Fruit fly (Drosophila melanogaster) whole organism, embryonic: Measurements from ENCODE around the gene CG13086.

Experiments used
- Antp ChIP-seq: fragments of 200-800 bp; sonication (Bioruptor generic); optimal IDR thresholded peaks from 3 replicates; lab custom pipeline; 2016; ENCODE audit warnings: missing biosample characterization, missing genetic modification characterization
- Asciz ChIP-seq: fragments of 200-800 bp; sonication (Bioruptor generic); optimal IDR thresholded peaks from 2 replicates; lab custom pipeline; 2017; ENCODE audit warnings: missing biosample characterization, mild to moderate bottlenecking, missing genetic modification characterization, missing genetic modification reagents
- Atf3 ChIP-seq: fragments of 200-800 bp; sonication (Bioruptor generic); optimal IDR thresholded peaks from 3 replicates; lab custom pipeline; 2016; ENCODE audit warnings: missing biosample characterization, missing genetic modification characterization
- Awh ChIP-seq: fragments of 200-800 bp; sonication (Bioruptor generic); IDR thresholded peaks from 2 replicates; pipeline ENCODE4, ENCODE4 v1.3.6; 2022; ENCODE audit warnings: missing biosample characterization, missing genetic modification characterization
- B-H2 ChIP-seq: fragments of 200-800 bp; sonication (Bioruptor generic); optimal IDR thresholded peaks from 2 replicates; lab custom pipeline; 2018; ENCODE audit warnings: missing biosample characterization, mild to moderate bottlenecking, missing genetic modification characterization
- CG1024 ChIP-seq: fragments of 200-800 bp; sonication (Bioruptor generic); IDR thresholded peaks from 2 replicates; pipeline ENCODE4 v1.3.6; 2022; ENCODE audit warnings: missing biosample characterization, missing genetic modification characterization
- CG10543 ChIP-seq: fragments of 200-800 bp; sonication (Bioruptor generic); optimal IDR thresholded peaks from 3 replicates; lab custom pipeline; 2017; ENCODE audit warnings: missing biosample characterization, mild to moderate bottlenecking, missing genetic modification characterization, moderate library complexity
- CG11560 ChIP-seq: fragments of 200-800 bp; sonication (Bioruptor generic); IDR thresholded peaks from 3 replicates; pipeline ENCODE4 v1.3.6; 2022; ENCODE audit warnings: missing biosample characterization, missing genetic modification characterization
- CG11695 ChIP-seq: fragments of 200-800 bp; sonication (Bioruptor generic); IDR thresholded peaks from 3 replicates; pipeline ENCODE4 v1.3.6; 2022; ENCODE audit warnings: missing biosample characterization, missing genetic modification characterization
- CG15514 ChIP-seq: fragments of 200-800 bp; sonication (Bioruptor generic); optimal IDR thresholded peaks from 3 replicates; lab custom pipeline; 2017; ENCODE audit warnings: missing biosample characterization, missing genetic modification characterization, mild to moderate bottlenecking, moderate library complexity, missing genetic modification reagents
- CG17829 ChIP-seq: fragments of 200-800 bp; optimal IDR thresholded peaks from 2 replicates; lab custom pipeline; 2019; ENCODE audit warnings: missing biosample characterization, mild to moderate bottlenecking, missing genetic modification characterization, moderate library complexity
- CG18011 ChIP-seq: fragments of 200-800 bp; sonication (Bioruptor generic); optimal IDR thresholded peaks from 2 replicates; lab custom pipeline; 2017; ENCODE audit warnings: missing biosample characterization, missing genetic modification characterization, mild to moderate bottlenecking, moderate library complexity, missing genotype
- CG2120 ChIP-seq: fragments of 200-800 bp; sonication (Bioruptor generic); optimal IDR thresholded peaks from 3 replicates; lab custom pipeline; 2016; ENCODE audit warnings: missing biosample characterization, missing genetic modification characterization
- CG2678 ChIP-seq: fragments of 200-800 bp; sonication (Bioruptor generic); optimal IDR thresholded peaks from 3 replicates; lab custom pipeline; 2019; ENCODE audit warnings: missing biosample characterization, mild to moderate bottlenecking, missing genetic modification characterization, moderate library complexity
- CG30403 ChIP-seq: fragments of 200-800 bp; sonication (Bioruptor generic); optimal IDR thresholded peaks from 3 replicates; lab custom pipeline; 2016; ENCODE audit warnings: missing biosample characterization, missing genetic modification characterization
- CG30431 ChIP-seq: fragments of 200-800 bp; sonication (Bioruptor generic); optimal IDR thresholded peaks from 2 replicates; lab custom pipeline; 2017; ENCODE audit warnings: missing biosample characterization, missing genetic modification characterization
- CG31441 ChIP-seq: fragments of 200-800 bp; sonication (Bioruptor generic); IDR thresholded peaks from 2 replicates; pipeline ENCODE4 v1.3.6; 2022; ENCODE audit warnings: missing biosample characterization, missing genetic modification characterization
- CG42726 ChIP-seq: fragments of 200-800 bp; sonication (Bioruptor generic); IDR thresholded peaks from 2 replicates; pipeline ENCODE4 v1.3.6; 2022; ENCODE audit warnings: missing biosample characterization, missing genetic modification characterization; ENCODE audit not compliant: partially characterized antibody
- CG4820 ChIP-seq: fragments of 200-800 bp; sonication (Bioruptor generic); optimal IDR thresholded peaks from 3 replicates; lab custom pipeline; 2016; ENCODE audit warnings: missing biosample characterization, missing genetic modification characterization
- CG4854 ChIP-seq: fragments of 200-800 bp; sonication (Bioruptor generic); optimal IDR thresholded peaks from 2 replicates; lab custom pipeline; 2016; ENCODE audit warnings: missing biosample characterization, missing genetic modification characterization, inconsistent platforms
- CG5180 ChIP-seq: fragments of 200-800 bp; sonication (Bioruptor generic); optimal IDR thresholded peaks from 3 replicates; lab custom pipeline; 2017; ENCODE audit warnings: missing biosample characterization, missing genetic modification characterization, mild to moderate bottlenecking, moderate library complexity, missing genetic modification reagents
- CG8765 ChIP-seq: fragments of 200-800 bp; sonication (Bioruptor generic); IDR thresholded peaks from 2 replicates; pipeline ENCODE4 v1.3.6; 2022; ENCODE audit warnings: missing biosample characterization, missing genetic modification characterization
- CG9727 ChIP-seq: fragments of 200-800 bp; sonication (Bioruptor generic); optimal IDR thresholded peaks from 3 replicates; lab custom pipeline; 2017; ENCODE audit warnings: missing biosample characterization, mild to moderate bottlenecking, missing genetic modification characterization
- CG9817 ChIP-seq: fragments of 200-800 bp; sonication (Bioruptor generic); optimal IDR thresholded peaks from 2 replicates; lab custom pipeline; 2018; ENCODE audit warnings: missing biosample characterization, mild to moderate bottlenecking, missing genetic modification characterization, moderate library complexity
- CoRest ChIP-seq: fragments of 200-800 bp; sonication (Bioruptor generic); optimal IDR thresholded peaks from 3 replicates; lab custom pipeline; 2018; ENCODE audit warnings: missing biosample characterization, mild to moderate bottlenecking, missing genetic modification characterization, moderate library complexity
- Hsf ChIP-seq: fragments of 200-800 bp; sonication (Bioruptor generic); optimal IDR thresholded peaks from 3 replicates; lab custom pipeline; 2016; ENCODE audit warnings: missing biosample characterization, missing genetic modification characterization
- Lim3 ChIP-seq: fragments of 200-800 bp; sonication (Bioruptor generic); IDR thresholded peaks from 2 replicates; pipeline ENCODE4 v1.3.6; 2022; ENCODE audit warnings: missing biosample characterization, missing genetic modification characterization
- Neu2 ChIP-seq: fragments of 200-800 bp; sonication (Bioruptor generic); optimal IDR thresholded peaks from 3 replicates; lab custom pipeline; 2016; ENCODE audit warnings: missing biosample characterization, missing genetic modification characterization, borderline replicate concordance
- Rx ChIP-seq: fragments of 200-800 bp; sonication (Bioruptor generic); IDR thresholded peaks from 2 replicates; pipeline ENCODE4 v1.3.6; 2022; ENCODE audit warnings: missing biosample characterization, missing genetic modification characterization
- Sin3A ChIP-seq: fragments of >200 bp; optimal IDR thresholded peaks from 2 replicates; lab custom pipeline; 2018
- bsh ChIP-seq, 2 experiments: fragments of 200-800 bp; sonication (Bioruptor generic); optimal IDR thresholded peaks; 2 replicates each; lab custom pipeline; 2017 to 2018; ENCODE audit warnings: mild to moderate bottlenecking in 2 of 2, missing biosample characterization in 2 of 2, missing genetic modification characterization in 2 of 2, moderate library complexity in 1 of 2
- chm ChIP-seq: fragments of 200-800 bp; sonication (Bioruptor generic); IDR thresholded peaks from 2 replicates; pipeline ENCODE4 v1.3.6; 2022; ENCODE audit warnings: missing biosample characterization, missing genetic modification characterization
- corto ChIP-seq: fragments of 200-800 bp; sonication (Bioruptor generic); optimal IDR thresholded peaks from 2 replicates; lab custom pipeline; 2016; ENCODE audit warnings: missing biosample characterization, mild to moderate bottlenecking, missing genetic modification characterization, moderate library complexity
- danr ChIP-seq: fragments of 200-800 bp; sonication (Bioruptor generic); IDR thresholded peaks from 2 replicates; pipeline ENCODE4 v1.3.6; 2022; ENCODE audit warnings: missing biosample characterization, missing genetic modification characterization
- dati ChIP-seq: fragments of 200-800 bp; sonication (Bioruptor generic); IDR thresholded peaks from 2 replicates; pipeline ENCODE4 v1.3.6; 2022; ENCODE audit warnings: missing biosample characterization, missing genetic modification characterization
- dmrt99B ChIP-seq: fragments of 200-800 bp; sonication (Bioruptor generic); optimal IDR thresholded peaks from 2 replicates; lab custom pipeline; 2018; ENCODE audit warnings: missing biosample characterization, mild to moderate bottlenecking, missing genetic modification characterization, moderate library complexity
- eve ChIP-seq, 2 experiments: fragments of >200 bp; optimal IDR thresholded peaks; 2 replicates each; lab custom pipeline; 2017; ENCODE audit warnings: missing biosample characterization in 2 of 2, missing genetic modification characterization in 2 of 2
- ewg ChIP-seq: fragments of 200-800 bp; sonication (Bioruptor generic); optimal IDR thresholded peaks from 3 replicates; lab custom pipeline; 2017; ENCODE audit warnings: mild to moderate bottlenecking, missing biosample characterization, missing genetic modification reagents, missing genetic modification characterization
- gcm ChIP-seq: fragments of 200-800 bp; sonication (Bioruptor generic); optimal IDR thresholded peaks from 2 replicates; lab custom pipeline; 2019; ENCODE audit warnings: missing biosample characterization, mild to moderate bottlenecking, missing genetic modification characterization, moderate library complexity
- grau ChIP-seq: fragments of 200-800 bp; optimal IDR thresholded peaks from 3 replicates; lab custom pipeline; 2019; ENCODE audit warnings: missing biosample characterization, mild to moderate bottlenecking, missing genetic modification characterization, moderate library complexity
- gt ChIP-seq: fragments of 200-800 bp; sonication (Bioruptor generic); IDR thresholded peaks from 2 replicates; pipeline ENCODE4 v1.3.6; 2022; ENCODE audit warnings: missing biosample characterization, missing genetic modification characterization
- lilli ChIP-seq: fragments of 200-800 bp; sonication (Bioruptor generic); optimal IDR thresholded peaks from 3 replicates; lab custom pipeline; 2016; ENCODE audit warnings: missing biosample characterization, missing genetic modification characterization
- nerfin-2 ChIP-seq: fragments of 200-800 bp; sonication (Bioruptor generic); IDR thresholded peaks from 2 replicates; pipeline ENCODE4 v1.3.6; 2022; ENCODE audit warnings: missing biosample characterization, missing genetic modification characterization; ENCODE audit not compliant: partially characterized antibody
- pita ChIP-seq: fragments of 200-800 bp; sonication (Bioruptor generic); optimal IDR thresholded peaks from 2 replicates; lab custom pipeline; 2017; ENCODE audit warnings: missing biosample characterization, mild to moderate bottlenecking, missing genetic modification characterization
- prd ChIP-seq, 3 experiments: fragments of >200 bp in 2 of 3; fragments of 200-800 bp in 1 of 3; sonication (Bioruptor generic) in 1 of 3; optimal IDR thresholded peaks in 2 of 3; IDR thresholded peaks in 1 of 3; 2 replicates in 2 of 3; 3 replicates in 1 of 3; pipeline versions ENCODE4 v1.3.6 to Lab custom; 2017 to 2022; ENCODE audit warnings: missing biosample characterization in 1 of 3, missing genetic modification characterization in 1 of 3
- pros ChIP-seq: fragments of 200-800 bp; sonication (Bioruptor generic); optimal IDR thresholded peaks from 3 replicates; lab custom pipeline; 2019; ENCODE audit warnings: missing biosample characterization, mild to moderate bottlenecking, missing genetic modification characterization, moderate library complexity
- sens-2 ChIP-seq: fragments of 200-800 bp; sonication (Bioruptor generic); IDR thresholded peaks from 2 replicates; pipeline ENCODE4 v1.3.6; 2022; ENCODE audit warnings: missing biosample characterization, missing genetic modification characterization
- slou ChIP-seq: fragments of 200-800 bp; sonication (Bioruptor generic); optimal IDR thresholded peaks from 3 replicates; lab custom pipeline; 2016; ENCODE audit warnings: missing biosample characterization, missing genetic modification characterization
- sqz ChIP-seq: fragments of 200-800 bp; sonication (Bioruptor generic); optimal IDR thresholded peaks from 3 replicates; lab custom pipeline; 2018; ENCODE audit warnings: missing biosample characterization, mild to moderate bottlenecking, missing genetic modification characterization
- trem ChIP-seq: fragments of 200-800 bp; optimal IDR thresholded peaks from 3 replicates; lab custom pipeline; 2019; ENCODE audit warnings: missing biosample characterization, mild to moderate bottlenecking, missing genetic modification characterization, moderate library complexity

CG13086 gene

dm6 chr2L:19376145-19376544, 12.0 kb downstream of the CG13086 start (continued):
- peak; percentile 50 for TF ChIP-seq Neu2 (GFP tag; lab: Kevin White, UChicago)
- no peak for TF ChIP-seq eve (GFP tag; optimal IDR thresholded peaks at IDR 0.05; lab: Kevin White, UChicago)
- TF ChIP-seq trem (tag; lab: Kevin White, UChicago) = peak; percentile 38
- TF ChIP-seq nerfin-2 = no peak
- TF ChIP-seq CG10543 (GFP tag; lab: Kevin White, UChicago) = no peak
- no peak for TF ChIP-seq Lim3 (GFP tag; lab: Robert Waterston, UW)
- no peak for TF ChIP-seq Sin3A (lab: Kevin White, UChicago)
- no peak for TF ChIP-seq CG5180
- no peak for TF ChIP-seq danr
- TF ChIP-seq CG4820 (GFP tag; lab: Kevin White, UChicago) = peak; percentile 24
- peak; percentile 41; the same call in 1 of the 2 replicates for TF ChIP-seq chm (GFP tag; lab: Robert Waterston, UW)
- peak; percentile 17; the same call in 1 of the 2 replicates for TF ChIP-seq Rx (GFP tag; lab: Robert Waterston, UW)
- peak in 1 of 2 experiments; percentile 56 for TF ChIP-seq bsh (GFP tag; optimal IDR thresholded peaks at IDR 0.05; lab: Kevin White, UChicago)
- peak; percentile 8; the same call in 1 of the 2 replicates for TF ChIP-seq CG8765
- no peak for TF ChIP-seq gt
- TF ChIP-seq CG42726 (GFP tag; lab: Robert Waterston, UW) = no peak
- no peak for TF ChIP-seq CG11560 (tag; lab: Robert Waterston, UW)
- TF ChIP-seq grau (tag; lab: Kevin White, UChicago) = peak; percentile 30
- no peak for TF ChIP-seq sens-2 (GFP tag; lab: Robert Waterston, UW)
- TF ChIP-seq lilli = no peak
- TF ChIP-seq Awh (GFP tag; lab: Robert Waterston, UW) = 0 out of 2 replicates have a peak, but pooled peaks have one; percentile 32
- TF ChIP-seq CG9817 (tag; lab: Kevin White, UChicago) = no peak
- TF ChIP-seq Atf3 (GFP tag; lab: Kevin White, UChicago) = no peak
- TF ChIP-seq CG30403 (GFP tag; lab: Kevin White, UChicago) = peak; percentile 13
- peak; percentile 22 for TF ChIP-seq CG30431 (GFP tag; lab: Kevin White, UChicago)
- peak; percentile 18 for TF ChIP-seq Antp (GFP tag; lab: Kevin White, UChicago)
- TF ChIP-seq prd (optimal IDR thresholded peaks at IDR 0.05; lab: Kevin White, UChicago) = no peak
- TF ChIP-seq prd (GFP tag; IDR thresholded peaks at IDR 0.05; lab: Robert Waterston, UW) = peak; percentile 70
- TF ChIP-seq dati (GFP tag; lab: Robert Waterston, UW) = no peak
- TF ChIP-seq CG2678 = peak; percentile 37
- TF ChIP-seq CG31441 (GFP tag; lab: Robert Waterston, UW) = peak; percentile 50; the same call in 1 of the 2 replicates
- peak; percentile 33 for TF ChIP-seq CoRest (tag; lab: Kevin White, UChicago)
- TF ChIP-seq CG15514 (GFP tag; lab: Kevin White, UChicago) = no peak
- no peak for TF ChIP-seq Asciz (GFP tag; lab: Kevin White, UChicago)
- TF ChIP-seq Hsf = peak; percentile 13
- TF ChIP-seq CG11695 (GFP tag; lab: Robert Waterston, UW) = no peak
- TF ChIP-seq gcm (GFP tag; lab: Kevin White, UChicago) = no peak
- no peak for TF ChIP-seq slou (GFP tag; lab: Kevin White, UChicago)
- no peak for TF ChIP-seq pros (GFP tag; lab: Kevin White, UChicago)
- peak; percentile 58 for TF ChIP-seq CG17829
- no peak for TF ChIP-seq sqz (GFP tag; lab: Kevin White, UChicago)
- TF ChIP-seq pita (GFP tag; lab: Kevin White, UChicago) = no peak
- no peak for TF ChIP-seq CG4854
- TF ChIP-seq ewg = peak; percentile 1
- TF ChIP-seq CG9727 (GFP tag; lab: Kevin White, UChicago) = peak; percentile 46
- peak; percentile 32 for TF ChIP-seq dmrt99B (tag; lab: Kevin White, UChicago)
- 0 out of 2 replicates have a peak, but pooled peaks have one; percentile 23 for TF ChIP-seq CG1024
- no peak for TF ChIP-seq B-H2
- no peak for TF ChIP-seq corto
- TF ChIP-seq CG2120 (GFP tag; lab: Kevin White, UChicago) = no peak
- TF ChIP-seq CG18011 (GFP tag; lab: Kevin White, UChicago) = no peak
